Worm (Caenorhabditis elegans) whole organism, L2 larva: ENCODE results near the gene tin-9.1.

Experiments
- C34F6.9 ChIP-seq: fragments of 150-350 bp; optimal IDR thresholded peaks from 2 replicates; lab custom pipeline; 2014; ENCODE audit warnings: missing biosample characterization, missing genetic modification characterization
- F13H6.1 ChIP-seq: sonication (generic microtip); optimal IDR thresholded peaks from 2 replicates; lab custom pipeline; 2016; ENCODE audit warnings: missing genetic modification characterization, missing compliant biosample characterization
- R02D3.7 ChIP-seq: fragments of 150-350 bp; optimal IDR thresholded peaks from 2 replicates; lab custom pipeline; 2014; ENCODE audit warnings: missing biosample characterization, missing genetic modification characterization
- Y55F3AM.14 ChIP-seq: fragments of 200-800 bp; sonication (Bioruptor generic); optimal IDR thresholded peaks from 2 replicates; lab custom pipeline; 2018; ENCODE audit warnings: mild to moderate bottlenecking, missing genetic modification characterization, missing compliant biosample characterization
- ZK546.5 ChIP-seq: sonication (generic microtip); optimal IDR thresholded peaks from 2 replicates; lab custom pipeline; 2017; ENCODE audit warnings: missing biosample characterization, missing genetic modification characterization
- alr-1 ChIP-seq: fragments of 150-350 bp; optimal IDR thresholded peaks from 2 replicates; lab custom pipeline; 2014; ENCODE audit warnings: missing biosample characterization, missing genetic modification characterization
- aly-2 ChIP-seq: fragments of 150-350 bp; optimal IDR thresholded peaks from 2 replicates; lab custom pipeline; 2014; ENCODE audit warnings: missing biosample characterization, missing genetic modification characterization
- ama-1 ChIP-seq: fragments of 150-350 bp; optimal IDR thresholded peaks from 2 replicates; lab custom pipeline; 2018; ENCODE audit warnings: inconsistent platforms
- blmp-1 ChIP-seq: sonication (generic microtip); optimal IDR thresholded peaks from 2 replicates; lab custom pipeline; 2017; ENCODE audit warnings: missing genetic modification characterization, mild to moderate bottlenecking, missing compliant biosample characterization, antibody characterized with exemption, moderate library complexity; ENCODE audit not compliant: insufficient read depth
- ceh-16 ChIP-seq: fragments of 150-350 bp; optimal IDR thresholded peaks from 2 replicates; lab custom pipeline; 2014; ENCODE audit warnings: missing biosample characterization, missing genetic modification characterization
- ceh-82 ChIP-seq: fragments of 150-350 bp; optimal IDR thresholded peaks from 2 replicates; lab custom pipeline; 2014; ENCODE audit warnings: missing biosample characterization, missing genetic modification characterization
- crh-2 ChIP-seq: sonication (generic microtip); optimal IDR thresholded peaks from 2 replicates; lab custom pipeline; 2017; ENCODE audit warnings: missing biosample characterization, missing genetic modification characterization
- dmd-4 ChIP-seq: sonication (generic microtip); optimal IDR thresholded peaks from 2 replicates; lab custom pipeline; 2017; ENCODE audit warnings: missing biosample characterization, missing genetic modification characterization
- egl-27 ChIP-seq: sonication (generic microtip); optimal IDR thresholded peaks from 3 replicates; lab custom pipeline; 2017; ENCODE audit warnings: missing biosample characterization, missing genetic modification reagents, missing genetic modification characterization
- elt-1 ChIP-seq: fragments of 150-350 bp; optimal IDR thresholded peaks from 2 replicates; lab custom pipeline; 2014; ENCODE audit warnings: missing biosample characterization, missing genetic modification characterization
- elt-3 ChIP-seq: sonication (generic microtip); optimal IDR thresholded peaks from 2 replicates; lab custom pipeline; 2017; ENCODE audit warnings: missing biosample characterization, missing genetic modification characterization
- fos-1 ChIP-seq: fragments of 150-350 bp; optimal IDR thresholded peaks from 2 replicates; lab custom pipeline; 2014; ENCODE audit warnings: missing biosample characterization, missing genetic modification characterization
- gmeb-1 ChIP-seq: fragments of 150-350 bp; optimal IDR thresholded peaks from 2 replicates; lab custom pipeline; 2014; ENCODE audit warnings: missing biosample characterization, missing genetic modification characterization
- lin-11 ChIP-seq: fragments of 150-350 bp; sonication (generic microtip); optimal IDR thresholded peaks from 2 replicates; lab custom pipeline; 2014; ENCODE audit warnings: missing biosample characterization, missing genetic modification characterization, inconsistent platforms, mixed read lengths
- lin-13 ChIP-seq: fragments of 150-350 bp; optimal IDR thresholded peaks from 2 replicates; lab custom pipeline; 2014; ENCODE audit warnings: missing biosample characterization, missing genetic modification reagents, missing genetic modification characterization
- lin-39 ChIP-seq: fragments of 150-350 bp; optimal IDR thresholded peaks from 2 replicates; lab custom pipeline; 2014; ENCODE audit warnings: missing biosample characterization, missing genetic modification reagents, missing genetic modification characterization
- lsy-2 ChIP-seq, 2 experiments: fragments of 150-350 bp in 1 of 2; sonication (generic microtip) in 1 of 2; optimal IDR thresholded peaks; 2 replicates each; lab custom pipeline; 2014 to 2017; ENCODE audit warnings: missing biosample characterization in 2 of 2, missing genetic modification characterization in 2 of 2
- mab-5 ChIP-seq: fragments of 150-350 bp; optimal IDR thresholded peaks from 2 replicates; lab custom pipeline; 2014; ENCODE audit warnings: missing biosample characterization, missing genetic modification characterization
- mbf-1 ChIP-seq: sonication (generic microtip); optimal IDR thresholded peaks from 2 replicates; lab custom pipeline; 2017; ENCODE audit warnings: missing biosample characterization, missing genetic modification characterization
- mdl-1 ChIP-seq, 2 experiments: fragments of 150-350 bp in 1 of 2; sonication (generic microtip) in 1 of 2; optimal IDR thresholded peaks; 2 replicates each; lab custom pipeline; 2017; ENCODE audit warnings: missing biosample characterization in 2 of 2, missing genetic modification characterization in 2 of 2
- nhr-10 ChIP-seq: sonication (generic microtip); optimal IDR thresholded peaks from 2 replicates; lab custom pipeline; 2017; ENCODE audit warnings: missing biosample characterization, missing genetic modification characterization
- nhr-11 ChIP-seq: fragments of 150-350 bp; optimal IDR thresholded peaks from 2 replicates; lab custom pipeline; 2014; ENCODE audit warnings: missing biosample characterization, missing genetic modification characterization
- nhr-12 ChIP-seq: fragments of 150-350 bp; optimal IDR thresholded peaks from 2 replicates; lab custom pipeline; 2014; ENCODE audit warnings: missing biosample characterization, missing genetic modification characterization
- nhr-129 ChIP-seq: fragments of 150-350 bp; optimal IDR thresholded peaks from 2 replicates; lab custom pipeline; 2014; ENCODE audit warnings: missing biosample characterization, missing genetic modification characterization
- nhr-21 ChIP-seq: fragments of 150-350 bp; optimal IDR thresholded peaks from 2 replicates; lab custom pipeline; 2014; ENCODE audit warnings: missing biosample characterization, missing genetic modification characterization
- nhr-23 ChIP-seq: fragments of 150-350 bp; optimal IDR thresholded peaks from 2 replicates; lab custom pipeline; 2014; ENCODE audit warnings: missing biosample characterization, missing genetic modification reagents, missing genetic modification characterization
- nhr-237 ChIP-seq: fragments of 150-350 bp; optimal IDR thresholded peaks from 2 replicates; lab custom pipeline; 2014; ENCODE audit warnings: missing biosample characterization, missing genetic modification characterization
- nhr-25 ChIP-seq: fragments of 150-350 bp; sonication (generic microtip); optimal IDR thresholded peaks from 3 replicates; lab custom pipeline; 2014; ENCODE audit warnings: missing biosample characterization, missing genetic modification characterization
- nhr-6 ChIP-seq: fragments of 150-350 bp; optimal IDR thresholded peaks from 2 replicates; lab custom pipeline; 2014; ENCODE audit warnings: missing biosample characterization, missing genetic modification characterization
- nhr-77 ChIP-seq: fragments of 150-350 bp; optimal IDR thresholded peaks from 2 replicates; lab custom pipeline; 2014; ENCODE audit warnings: missing biosample characterization, missing genetic modification characterization
- peb-1 ChIP-seq: fragments of 150-350 bp; optimal IDR thresholded peaks from 2 replicates; lab custom pipeline; 2014; ENCODE audit warnings: missing biosample characterization, missing genetic modification characterization
- sem-4 ChIP-seq: fragments of 150-350 bp; optimal IDR thresholded peaks from 2 replicates; lab custom pipeline; 2014; ENCODE audit warnings: missing biosample characterization, missing genetic modification reagents, missing genetic modification characterization
- skn-1 ChIP-seq: sonication (generic microtip); optimal IDR thresholded peaks from 2 replicates; lab custom pipeline; 2017; ENCODE audit warnings: missing biosample characterization, missing genetic modification characterization
- sma-3 ChIP-seq: sonication (generic microtip); optimal IDR thresholded peaks from 2 replicates; lab custom pipeline; 2016; ENCODE audit warnings: missing genetic modification reagents, missing genetic modification characterization, missing compliant biosample characterization
- sma-9 ChIP-seq, 2 experiments: fragments of 150-350 bp in 1 of 2; sonication (generic microtip) in 1 of 2; optimal IDR thresholded peaks; 2 replicates each; lab custom pipeline; 2014 to 2016; ENCODE audit warnings: missing genetic modification characterization in 2 of 2, mild to moderate bottlenecking in 1 of 2, missing biosample characterization in 1 of 2, missing compliant biosample characterization in 1 of 2, missing genetic modification reagents in 1 of 2, moderate library complexity in 1 of 2
- snpc-4 ChIP-seq: fragments of 150-350 bp; optimal IDR thresholded peaks from 2 replicates; lab custom pipeline; 2014; ENCODE audit warnings: missing biosample characterization, missing genetic modification characterization
- unc-39 ChIP-seq: fragments of 150-350 bp; optimal IDR thresholded peaks from 2 replicates; lab custom pipeline; 2014; ENCODE audit warnings: missing biosample characterization, missing genetic modification characterization
- unc-55 ChIP-seq: fragments of 150-350 bp; sonication (generic microtip); optimal IDR thresholded peaks from 3 replicates; lab custom pipeline; 2014; ENCODE audit warnings: missing biosample characterization, missing genetic modification reagents, missing genetic modification characterization
- unc-62 ChIP-seq: fragments of 150-350 bp; optimal IDR thresholded peaks from 2 replicates; lab custom pipeline; 2014; ENCODE audit warnings: missing biosample characterization, missing genetic modification reagents, missing genetic modification characterization
- zag-1 ChIP-seq: fragments of 150-350 bp; optimal IDR thresholded peaks from 2 replicates; lab custom pipeline; 2014; ENCODE audit warnings: missing biosample characterization, missing genetic modification characterization
- ztf-1 ChIP-seq: fragments of 200-800 bp; sonication (Bioruptor generic); conservative IDR thresholded peaks from 2 replicates; pipeline ENCODE4 v1.3.6; 2022; ENCODE audit warnings: missing genetic modification characterization, missing compliant biosample characterization
- ztf-11 ChIP-seq: sonication (generic microtip); optimal IDR thresholded peaks from 2 replicates; lab custom pipeline; 2017; ENCODE audit warnings: missing biosample characterization, missing genetic modification characterization
- ztf-4 ChIP-seq: fragments of 150-350 bp; optimal IDR thresholded peaks from 2 replicates; lab custom pipeline; 2014; ENCODE audit warnings: missing biosample characterization, missing genetic modification characterization

The tin-9.1 gene

ce11 chrIV:7084632-7085160 lies 40.3 kb upstream of the tin-9.1 start, which contains the start of gene rps-4:
Gene rps-4, minus strand, starts transcription at chrIV:7084682.
- TF ChIP-seq Y55F3AM.14 (GFP tag; lab: Kevin White, UChicago) (no peak), crh-2 (peak; percentile 92), F13H6.1 (tag; lab: Kevin White, UChicago) (peak; percentile 79), peb-1 (no peak), egl-27 (tag; lab: Kevin White, UChicago) (peak; percentile 63), unc-55 (peak; percentile 92), nhr-12 (tag; lab: Kevin White, UChicago) (no peak), sma-9 (GFP tag; optimal IDR thresholded peaks at IDR 0.05; lab: Kevin White, UChicago) (peak; percentile 75), sma-9 (tag; optimal IDR thresholded peaks at IDR 0.05; lab: Kevin White, UChicago) (no peak), mbf-1 (tag; lab: Kevin White, UChicago) (no peak), nhr-129 (tag; lab: Kevin White, UChicago) (peak; percentile 84), elt-1 (no peak), nhr-77 (tag; lab: Kevin White, UChicago) (no peak), nhr-23 (no peak), nhr-237 (no peak), ceh-82 (tag; lab: Kevin White, UChicago) (no peak), unc-39 (tag; lab: Kevin White, UChicago) (no peak), gmeb-1 (tag; lab: Kevin White, UChicago) (peak; percentile 90), sma-3 (GFP tag; lab: Kevin White, UChicago) (peak; percentile 88), C34F6.9 (tag; lab: Kevin White, UChicago) (peak; percentile 95), nhr-11 (tag; lab: Kevin White, UChicago) (no peak), skn-1 (tag; lab: Kevin White, UChicago) (peak; percentile 17), ama-1 (lab: Kevin White, UChicago) (peak; percentile 71), aly-2 (tag; lab: Kevin White, UChicago) (no peak), sem-4 (tag; lab: Kevin White, UChicago) (peak; percentile 79), nhr-6 (tag; lab: Kevin White, UChicago) (peak; percentile 66), unc-62 (GFP tag; lab: Kevin White, UChicago) (no peak), ceh-16 (tag; lab: Kevin White, UChicago) (peak; percentile 16), nhr-21 (peak; percentile 82), lin-13 (peak; percentile 90), zag-1 (tag; lab: Kevin White, UChicago) (peak; percentile 59), lin-39 (tag; lab: Kevin White, UChicago) (no peak), ztf-1 (GFP tag; lab: Robert Waterston, UW) (no peak), snpc-4 (peak; percentile 78), lsy-2 (tag; optimal IDR thresholded peaks at IDR 0.05; lab: Kevin White, UChicago) (peak; percentile 78 to 95), ztf-4 (tag; lab: Kevin White, UChicago) (peak; percentile 41), blmp-1 (peak; percentile 43), lin-11 (tag; lab: Kevin White, UChicago) (peak; percentile 87), mdl-1 (tag; optimal IDR thresholded peaks at IDR 0.05; lab: Kevin White, UChicago) (peak in 1 of 2 experiments; percentile 49), alr-1 (tag; lab: Kevin White, UChicago) (no peak), nhr-10 (tag; lab: Kevin White, UChicago) (peak; percentile 23), nhr-25 (peak; percentile 93), elt-3 (tag; lab: Kevin White, UChicago) (no peak), R02D3.7 (tag; lab: Kevin White, UChicago) (peak; percentile 36), dmd-4 (tag; lab: Kevin White, UChicago) (no peak), fos-1 (tag; lab: Kevin White, UChicago) (peak; percentile 85), ZK546.5 (tag; lab: Kevin White, UChicago) (peak; percentile 35), ztf-11 (tag; lab: Kevin White, UChicago) (no peak), mab-5 (peak; percentile 79)
